Worm (Caenorhabditis elegans): Measurements from ENCODE around the gene srh-80.

- TF ChIP-seq ets-7 (tag; optimal IDR thresholded peaks at IDR 0.05) (no peak), B0310.2 (tag; optimal IDR thresholded peaks at IDR 0.05) (no peak)
Measured at ce11 chrV:254591-254990, 34.9 kb downstream of the srh-80 start, which contains the start of gene str-121.
